Fruit fly (Drosophila melanogaster): ENCODE data around the gene CG14712.

DNA sequence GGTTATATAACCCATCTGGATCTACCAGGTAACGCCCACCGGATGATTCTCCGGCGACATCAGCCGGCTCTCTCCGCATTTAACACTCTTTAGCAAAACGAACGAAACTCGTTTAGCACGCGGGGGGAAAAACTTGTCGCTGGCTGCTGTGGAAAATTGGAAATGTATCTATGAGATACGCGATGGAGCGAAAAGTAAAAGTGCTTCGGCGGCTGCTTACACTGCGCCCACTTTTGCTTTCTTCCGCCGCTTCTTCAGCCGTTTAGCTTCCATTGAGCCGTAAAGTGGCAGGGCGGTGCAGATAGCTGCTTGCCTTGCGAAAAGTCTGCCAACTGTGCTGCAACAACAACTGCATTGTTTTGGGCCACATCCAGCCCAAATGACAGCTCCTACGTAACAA is 32.6 kb downstream of the CG14712 start:
- TF ChIP-seq psq (GFP tag; optimal IDR thresholded peaks at IDR 0.05), result no peak
- no peak for TF ChIP-seq OdsH (GFP tag; optimal IDR thresholded peaks at IDR 0.05)
- no peak for TF ChIP-seq usp (GFP tag; optimal IDR thresholded peaks at IDR 0.05)
- no peak for TF ChIP-seq tai (GFP tag; optimal IDR thresholded peaks at IDR 0.05)
- no peak for TF ChIP-seq h (GFP tag; optimal IDR thresholded peaks at IDR 0.05)
- no peak for TF ChIP-seq Hr78 (GFP tag; optimal IDR thresholded peaks at IDR 0.05)
- TF ChIP-seq dmrt93B (GFP tag; optimal IDR thresholded peaks at IDR 0.05), result no peak
- no peak for TF ChIP-seq Myc (optimal IDR thresholded peaks at IDR 0.05)
- TF ChIP-seq fru (GFP tag; optimal IDR thresholded peaks at IDR 0.05), result no peak
- TF ChIP-seq foxo (GFP tag; optimal IDR thresholded peaks at IDR 0.05), result no peak
- TF ChIP-seq CrebA (GFP tag; optimal IDR thresholded peaks at IDR 0.05; ENCODE audit: borderline replicate concordance), result no peak
- no peak for TF ChIP-seq br (GFP tag; optimal IDR thresholded peaks at IDR 0.05)
- no peak for TF ChIP-seq CG32264 (GFP tag; optimal IDR thresholded peaks at IDR 0.05)
